Fruit fly (Drosophila melanogaster): ENCODE measurements around the gene PolI.
A peak's percentile ranks its signal among the peaks of the same experiment; 100 is the strongest.

Gene PolI

DNA sequence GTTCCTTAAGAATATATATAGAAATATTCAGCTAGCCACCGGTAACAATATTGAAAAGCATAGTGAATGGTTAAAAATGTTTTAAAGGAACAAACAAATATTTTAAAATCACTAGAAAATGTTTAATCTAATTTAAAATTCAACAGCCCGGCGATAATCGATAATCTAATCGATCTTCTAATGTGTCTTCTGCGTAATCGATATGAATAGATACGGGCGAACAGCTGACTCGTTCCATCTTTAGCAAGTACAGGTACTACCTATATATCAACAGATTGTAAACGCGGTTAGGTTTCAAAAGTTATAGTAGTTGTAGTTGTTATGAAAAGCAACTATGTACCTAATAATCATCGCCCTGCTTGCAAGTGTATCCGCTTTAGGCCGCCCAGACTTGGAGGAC is 15.6 kb upstream of the PolI start, which contains the start of gene CG7800 (continued):
- TF ChIP-seq CG7928 (GFP tag; optimal IDR thresholded peaks at IDR 0.05) (no peak), ssp (GFP tag; IDR thresholded peaks at IDR 0.05) (no peak), Optix (GFP tag; IDR thresholded peaks at IDR 0.05) (no peak), CG18476 (GFP tag; optimal IDR thresholded peaks at IDR 0.05) (no peak), Fer1 (GFP tag; optimal IDR thresholded peaks at IDR 0.05) (no peak), CG34422 (GFP tag; IDR thresholded peaks at IDR 0.05) (no peak), dmrt99B (tag; optimal IDR thresholded peaks at IDR 0.05) (no peak), CG2199 (GFP tag; IDR thresholded peaks at IDR 0.05) (no peak), ham (GFP tag; IDR thresholded peaks at IDR 0.05) (no peak), chn (GFP tag; optimal IDR thresholded peaks at IDR 0.05) (no peak), Oaz (GFP tag; IDR thresholded peaks at IDR 0.05) (no peak), cato (GFP tag; optimal IDR thresholded peaks at IDR 0.05; ENCODE audit: borderline replicate concordance) (no peak), shn (GFP tag; optimal IDR thresholded peaks at IDR 0.05) (no peak), GATAe (GFP tag; conservative IDR thresholded peaks at IDR 0.05) (no peak), CG7271 (tag; optimal IDR thresholded peaks at IDR 0.05) (no peak), kay (GFP tag; optimal IDR thresholded peaks at IDR 0.05) (no peak), CHES-1-like (GFP tag; optimal IDR thresholded peaks at IDR 0.05) (no peak), prd (optimal IDR thresholded peaks at IDR 0.05) (no peak), prd (GFP tag; IDR thresholded peaks at IDR 0.05) (no peak), p53 (GFP tag; optimal IDR thresholded peaks at IDR 0.05) (no peak), Bdp1 (GFP tag; optimal IDR thresholded peaks at IDR 0.05) (no peak), sim (GFP tag; IDR thresholded peaks at IDR 0.05) (no peak), kni (GFP tag; optimal IDR thresholded peaks at IDR 0.05) (no peak), CG3065 (GFP tag; optimal IDR thresholded peaks at IDR 0.05) (no peak), dysf (GFP tag; IDR thresholded peaks at IDR 0.05) (no peak), wdn (GFP tag; IDR thresholded peaks at IDR 0.05) (no peak), disco-r (GFP tag; optimal IDR thresholded peaks at IDR 0.05) (no peak), seq (GFP tag; IDR thresholded peaks at IDR 0.05) (no peak), CG11093 (GFP tag; IDR thresholded peaks at IDR 0.05) (no peak), ase (GFP tag; IDR thresholded peaks at IDR 0.05) (no peak), nerfin-2 (GFP tag; IDR thresholded peaks at IDR 0.05; ENCODE audit: partially characterized antibody) (peak; percentile 50; the same call in 1 of the 2 replicates), sima (GFP tag; optimal IDR thresholded peaks at IDR 0.05) (no peak), CG17912 (GFP tag; optimal IDR thresholded peaks at IDR 0.05) (no peak), Oli (tag; optimal IDR thresholded peaks at IDR 0.05) (no peak), slou (GFP tag; optimal IDR thresholded peaks at IDR 0.05) (no peak), mam (GFP tag; optimal IDR thresholded peaks at IDR 0.05) (no peak), CG31365 (tag; optimal IDR thresholded peaks at IDR 0.05) (no peak), stc (GFP tag; IDR thresholded peaks at IDR 0.05) (no peak), nau (GFP tag; optimal IDR thresholded peaks at IDR 0.05) (no peak), zen2 (GFP tag; IDR thresholded peaks at IDR 0.05; ENCODE audit: partially characterized antibody) (peak; percentile 66; the same call in 2 of the 3 replicates), ap (GFP tag; IDR thresholded peaks at IDR 0.05) (no peak), CG8944 (GFP tag; optimal IDR thresholded peaks at IDR 0.05) (no peak), CG3726 (GFP tag; IDR thresholded peaks at IDR 0.05) (no peak), bbx (GFP tag; IDR thresholded peaks at IDR 0.05; ENCODE audit: partially characterized antibody) (peak; percentile 50; the same call in 1 of the 2 replicates), NfI (GFP tag; optimal IDR thresholded peaks at IDR 0.05) (no peak), Aef1 (GFP tag; IDR thresholded peaks at IDR 0.05) (no peak), CG11504 (tag; optimal IDR thresholded peaks at IDR 0.05) (no peak), nom (GFP tag; optimal IDR thresholded peaks at IDR 0.05) (no peak), CG10321 (GFP tag; IDR thresholded peaks at IDR 0.05) (no peak), psq (GFP tag; optimal IDR thresholded peaks at IDR 0.05) (no peak), Camta (GFP tag; optimal IDR thresholded peaks at IDR 0.05) (no peak), CG10959 (GFP tag; IDR thresholded peaks at IDR 0.05) (no peak), org-1 (GFP tag; optimal IDR thresholded peaks at IDR 0.05) (no peak)
